Fruit fly (Drosophila melanogaster): Measurements from ENCODE around the gene barc.

DNA sequence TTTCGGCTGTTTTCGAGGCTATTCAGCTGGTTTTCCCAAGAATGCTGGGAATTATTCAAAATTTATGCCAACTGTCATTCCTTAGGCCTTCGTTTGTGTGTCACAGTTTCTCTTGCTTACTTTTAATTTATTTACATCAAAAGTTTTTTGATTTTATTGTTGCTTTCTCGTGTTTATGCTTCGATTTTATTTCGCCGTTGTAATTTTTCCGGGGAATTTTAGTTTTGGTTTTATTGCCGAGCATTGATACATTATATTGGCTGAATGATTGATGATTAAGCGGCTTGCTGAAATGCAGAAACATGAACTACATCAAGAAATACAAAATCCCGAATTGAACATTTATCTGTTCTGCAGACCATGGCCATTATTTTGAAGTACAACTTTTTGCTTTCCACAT, 34.8 kb downstream of the barc start:
- TF ChIP-seq CG12605 (GFP tag; IDR thresholded peaks at IDR 0.05) (no peak), rn (GFP tag; IDR thresholded peaks at IDR 0.05) (no peak), CG17806 (tag; optimal IDR thresholded peaks at IDR 0.05) (no peak), CG10348 (GFP tag; IDR thresholded peaks at IDR 0.05) (no peak), CG9948 (tag; optimal IDR thresholded peaks at IDR 0.05) (no peak), D1 (tag; optimal IDR thresholded peaks at IDR 0.05) (no peak), CG34367 (tag; optimal IDR thresholded peaks at IDR 0.05) (no peak), Pif1B (GFP tag; optimal IDR thresholded peaks at IDR 0.05) (no peak), Snoo (tag; optimal IDR thresholded peaks at IDR 0.05) (no peak), EcR (GFP tag; optimal IDR thresholded peaks at IDR 0.05) (no peak), fd96Ca (GFP tag; IDR thresholded peaks at IDR 0.05) (no peak), CG13204 (GFP tag; optimal IDR thresholded peaks at IDR 0.05) (no peak), CG8159 (tag; optimal IDR thresholded peaks at IDR 0.05) (no peak)
